Fruit fly (Drosophila melanogaster): ENCODE data around the gene CG8840.

- no peak for TF ChIP-seq jim (GFP tag; optimal IDR thresholded peaks at IDR 0.05)
- TF ChIP-seq ey (GFP tag; optimal IDR thresholded peaks at IDR 0.05): no peak
- no peak for TF ChIP-seq woc (GFP tag; optimal IDR thresholded peaks at IDR 0.05)
- TF ChIP-seq h (GFP tag; optimal IDR thresholded peaks at IDR 0.05): no peak
- TF ChIP-seq sv (GFP tag; optimal IDR thresholded peaks at IDR 0.05): no peak
- no peak for TF ChIP-seq sage (GFP tag; optimal IDR thresholded peaks at IDR 0.05)
- no peak for TF ChIP-seq dl (GFP tag; optimal IDR thresholded peaks at IDR 0.05; ENCODE audit: insufficient read depth in 1 of 2, partially characterized antibody in 2 of 2)
- TF ChIP-seq br (GFP tag; optimal IDR thresholded peaks at IDR 0.05): no peak
- TF ChIP-seq N (GFP tag; optimal IDR thresholded peaks at IDR 0.05): no peak
- TF ChIP-seq Dif (GFP tag; optimal IDR thresholded peaks at IDR 0.05; ENCODE audit: partially characterized antibody): no peak
- TF ChIP-seq foxo (GFP tag; optimal IDR thresholded peaks at IDR 0.05): no peak
- no peak for TF ChIP-seq CrebA (GFP tag; optimal IDR thresholded peaks at IDR 0.05; ENCODE audit: borderline replicate concordance)
- TF ChIP-seq CG9705 (GFP tag; optimal IDR thresholded peaks at IDR 0.05): no peak
- TF ChIP-seq Jra (GFP tag; optimal IDR thresholded peaks at IDR 0.05): no peak
Measured at dm6 chr2L:3426669-3427232, 16.4 kb downstream of the CG8840 start, which contains the start of gene Pgant2.

Measured in whole organism, wandering third instar larva.